Worm (Caenorhabditis elegans) whole organism, L1 larva: ENCODE measurements around the gene F18A12.2.

Experiments used
- aha-1 ChIP-seq: fragments of 150-350 bp; optimal IDR thresholded peaks from 2 replicates; lab custom pipeline; 2014; ENCODE audit warnings: missing biosample characterization, missing genetic modification characterization
- ama-1 ChIP-seq: fragments of 150-350 bp; optimal IDR thresholded peaks from 2 replicates; lab custom pipeline; 2014
- ces-1 ChIP-seq: fragments of 150-350 bp; optimal IDR thresholded peaks from 2 replicates; lab custom pipeline; 2014; ENCODE audit warnings: missing biosample characterization, missing genetic modification reagents, missing genetic modification characterization
- efl-1 ChIP-seq, 4 experiments: fragments of 150-350 bp; optimal IDR thresholded peaks in 3 of 4; peaks in 1 of 4; 1 replicate in 1 of 4; 2 replicates in 3 of 4; lab custom pipeline; 2014; ENCODE audit warnings: missing biosample characterization in 2 of 4, missing genetic modification characterization in 2 of 4, missing genetic modification reagents in 2 of 4
- elt-3 ChIP-seq, 6 experiments: fragments of 150-350 bp in 1 of 6; sonication (generic microtip); optimal IDR thresholded peaks; 2 replicates each; lab custom pipeline; 2017 to 2018; ENCODE audit warnings: missing biosample characterization in 6 of 6, missing genetic modification characterization in 6 of 6, inconsistent platforms in 1 of 6
- fkh-10 ChIP-seq: sonication (generic microtip); optimal IDR thresholded peaks from 2 replicates; lab custom pipeline; 2017; ENCODE audit warnings: missing biosample characterization, missing genetic modification reagents, missing genetic modification characterization
- fos-1 ChIP-seq: fragments of 150-350 bp; optimal IDR thresholded peaks from 2 replicates; lab custom pipeline; 2014; ENCODE audit warnings: missing biosample characterization, missing genetic modification characterization
- mef-2 ChIP-seq: fragments of 150-350 bp; optimal IDR thresholded peaks from 2 replicates; lab custom pipeline; 2014; ENCODE audit warnings: missing biosample characterization, missing genetic modification characterization
- nhr-237 ChIP-seq: fragments of 150-350 bp; optimal IDR thresholded peaks from 2 replicates; lab custom pipeline; 2014; ENCODE audit warnings: missing biosample characterization, missing genetic modification characterization
- nhr-28 ChIP-seq: fragments of 150-350 bp; optimal IDR thresholded peaks from 2 replicates; lab custom pipeline; 2014; ENCODE audit warnings: missing biosample characterization, missing genetic modification characterization
- nhr-76 ChIP-seq: sonication (generic microtip); optimal IDR thresholded peaks from 2 replicates; lab custom pipeline; 2017; ENCODE audit warnings: missing biosample characterization, missing genetic modification characterization
- skn-1 ChIP-seq: fragments of 150-350 bp; optimal IDR thresholded peaks from 2 replicates; lab custom pipeline; 2014; ENCODE audit warnings: missing biosample characterization, missing genetic modification characterization
- tbx-2 ChIP-seq: sonication (generic microtip); optimal IDR thresholded peaks from 2 replicates; lab custom pipeline; 2016; ENCODE audit warnings: missing genetic modification characterization, missing compliant biosample characterization
- unc-130 ChIP-seq: fragments of 150-350 bp; optimal IDR thresholded peaks from 2 replicates; lab custom pipeline; 2017; ENCODE audit warnings: missing biosample characterization, missing genetic modification characterization, inconsistent platforms

DNA sequence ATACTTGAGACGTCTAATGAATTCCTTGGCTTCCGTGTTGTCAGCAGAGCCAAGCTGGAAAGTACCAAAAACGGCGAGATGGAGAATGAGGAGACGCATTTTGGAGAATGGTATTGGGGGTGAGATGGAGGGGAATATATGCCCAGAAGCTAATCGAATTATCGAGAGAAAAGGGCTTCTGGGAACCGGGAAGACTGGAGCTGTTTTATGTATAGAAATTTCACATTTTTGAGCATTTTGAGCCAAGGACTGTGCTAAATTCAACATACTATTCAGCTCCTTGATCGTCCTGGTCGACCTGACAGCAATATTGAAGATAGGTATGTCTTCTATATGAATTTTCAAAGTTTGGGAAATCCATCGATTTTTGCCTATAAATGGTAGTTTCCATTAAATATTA, 45.4 kb downstream of the F18A12.2 start, which contains the start of gene C16C8.7:
- TF ChIP-seq efl-1 (optimal IDR thresholded peaks at IDR 0.05; lab: Kevin White, UChicago), result no peak
- TF ChIP-seq efl-1 (GFP tag; optimal IDR thresholded peaks at IDR 0.05 in 1 of 2; lab: Kevin White, UChicago), result no peak
- TF ChIP-seq nhr-76 (tag; lab: Kevin White, UChicago), result no peak
- no peak for TF ChIP-seq ces-1 (GFP tag; lab: Kevin White, UChicago)
- TF ChIP-seq fos-1 (tag; lab: Kevin White, UChicago), result no peak
- no peak for TF ChIP-seq skn-1 (tag; lab: Kevin White, UChicago)
- TF ChIP-seq nhr-237 (tag; lab: Kevin White, UChicago), result no peak
- no peak for TF ChIP-seq mef-2 (tag; lab: Kevin White, UChicago)
- no peak for TF ChIP-seq elt-3 (tag; optimal IDR thresholded peaks at IDR 0.05; lab: Kevin White, UChicago)
- TF ChIP-seq nhr-28, result no peak
- TF ChIP-seq ama-1 (lab: Kevin White, UChicago), result no peak
- TF ChIP-seq unc-130, result no peak
- TF ChIP-seq tbx-2 (tag; lab: Kevin White, UChicago), result no peak
- no peak for TF ChIP-seq fkh-10
- no peak for TF ChIP-seq aha-1 (tag; lab: Kevin White, UChicago)
